Fruit fly (Drosophila melanogaster) Kc167 (cell line): Measurements from ENCODE around the gene comt.

ENCODE experiments used
- Myc ChIP-seq: fragments of >200 bp; optimal IDR thresholded peaks from 2 replicates; lab custom pipeline; 2017; ENCODE audit warnings: missing external identifiers
- Sin3A ChIP-seq: fragments of >200 bp; optimal IDR thresholded peaks from 2 replicates; lab custom pipeline; 2018; ENCODE audit warnings: missing external identifiers
- h ChIP-seq: fragments of >200 bp; optimal IDR thresholded peaks from 3 replicates; lab custom pipeline; 2018; ENCODE audit warnings: missing external identifiers
- psq ChIP-seq: fragments of >200 bp; optimal IDR thresholded peaks from 2 replicates; lab custom pipeline; 2017; ENCODE audit warnings: missing external identifiers

- no peak for TF ChIP-seq h
- TF ChIP-seq Sin3A (lab: Kevin White, UChicago), result no peak
- TF ChIP-seq Myc (lab: Kevin White, UChicago), result no peak
- no peak for TF ChIP-seq psq
These were observed 21.4 kb downstream of the comt start for dm6 chrX:13280235-13280634.
